Fruit fly (Drosophila melanogaster): ENCODE data around the gene CG4194.

The CG4194 gene

dm6 chrX:2083109-2083508 is 14.7 kb downstream of the CG4194 start (continued):
- TF ChIP-seq CG10147 (GFP tag; optimal IDR thresholded peaks at IDR 0.05), result peak; percentile 13
- TF ChIP-seq Gug (GFP tag; IDR thresholded peaks at IDR 0.05), result peak; percentile 71; the same call in 3 of the 4 replicates
- TF ChIP-seq Rfx (GFP tag; IDR thresholded peaks at IDR 0.05), result peak; percentile 91
- TF ChIP-seq CG8089 (GFP tag; optimal IDR thresholded peaks at IDR 0.05), result no peak
- TF ChIP-seq CG33557 (GFP tag; optimal IDR thresholded peaks at IDR 0.05), result no peak
- no peak for TF ChIP-seq gce (GFP tag; IDR thresholded peaks at IDR 0.05)
- TF ChIP-seq Lpt (GFP tag; optimal IDR thresholded peaks at IDR 0.05), result no peak
- no peak for TF ChIP-seq CG10979 (tag; optimal IDR thresholded peaks at IDR 0.05)
- TF ChIP-seq lilli (GFP tag; optimal IDR thresholded peaks at IDR 0.05), result peak; percentile 80
- no peak for TF ChIP-seq CG6813 (GFP tag; optimal IDR thresholded peaks at IDR 0.05)
- no peak for TF ChIP-seq NK7.1 (GFP tag; optimal IDR thresholded peaks at IDR 0.05)
- TF ChIP-seq Hey (tag; optimal IDR thresholded peaks at IDR 0.05), result no peak
- TF ChIP-seq oc (tag; optimal IDR thresholded peaks at IDR 0.05), result no peak
- TF ChIP-seq Mes4 (GFP tag; optimal IDR thresholded peaks at IDR 0.05), result no peak
- TF ChIP-seq emc (GFP tag; optimal IDR thresholded peaks at IDR 0.05), result no peak
- peak; percentile 21 for TF ChIP-seq luna (GFP tag; optimal IDR thresholded peaks at IDR 0.05)
- TF ChIP-seq lab (GFP tag; optimal IDR thresholded peaks at IDR 0.05), result peak; percentile 83
- TF ChIP-seq Nf-YC (tag; optimal IDR thresholded peaks at IDR 0.05), result no peak
- TF ChIP-seq pita (GFP tag; optimal IDR thresholded peaks at IDR 0.05), result no peak
- peak; percentile 33 for TF ChIP-seq CG17385 (GFP tag; optimal IDR thresholded peaks at IDR 0.05)
- TF ChIP-seq CG7556 (GFP tag; optimal IDR thresholded peaks at IDR 0.05), result no peak
- TF ChIP-seq CG12219 (GFP tag; optimal IDR thresholded peaks at IDR 0.05), result peak; percentile 14
- no peak for TF ChIP-seq Camta (GFP tag; optimal IDR thresholded peaks at IDR 0.05)
- no peak for TF ChIP-seq CG17912 (GFP tag; optimal IDR thresholded peaks at IDR 0.05)
- no peak for TF ChIP-seq CG31441 (GFP tag; IDR thresholded peaks at IDR 0.05)
- TF ChIP-seq CG32767 (GFP tag; IDR thresholded peaks at IDR 0.05), result no peak
- no peak for TF ChIP-seq CG34376 (GFP tag; optimal IDR thresholded peaks at IDR 0.05)
- TF ChIP-seq Dek (tag; optimal IDR thresholded peaks at IDR 0.05), result peak; percentile 52
- TF ChIP-seq CG12236 (GFP tag; optimal IDR thresholded peaks at IDR 0.05), result no peak
- peak; percentile 69 for TF ChIP-seq CG2678 (tag; optimal IDR thresholded peaks at IDR 0.05)
- peak; percentile 52; the same call in 1 of the 2 replicates for TF ChIP-seq CG11696 (GFP tag; IDR thresholded peaks at IDR 0.05)
- TF ChIP-seq CG43689 (GFP tag; IDR thresholded peaks at IDR 0.05), result no peak
- peak; percentile 43 for TF ChIP-seq CG13775 (GFP tag; optimal IDR thresholded peaks at IDR 0.05)
- peak; percentile 19 to 26 for TF ChIP-seq chif (GFP tag; optimal IDR thresholded peaks at IDR 0.05)
- TF ChIP-seq her (GFP tag; optimal IDR thresholded peaks at IDR 0.05), result no peak
- peak; percentile 0 for TF ChIP-seq CG4854 (GFP tag; optimal IDR thresholded peaks at IDR 0.05)
- TF ChIP-seq CG10959 (GFP tag; IDR thresholded peaks at IDR 0.05), result no peak
- TF ChIP-seq br (optimal IDR thresholded peaks at IDR 0.05), result no peak

- TF ChIP-seq sr (GFP tag; IDR thresholded peaks at IDR 0.05), result peak; percentile 68
- peak; percentile 58 for TF ChIP-seq CG7372 (GFP tag; IDR thresholded peaks at IDR 0.05)
- TF ChIP-seq Opbp (GFP tag; IDR thresholded peaks at IDR 0.05; ENCODE audit: partially characterized antibody), result no peak
- TF ChIP-seq MESR4 (GFP tag; optimal IDR thresholded peaks at IDR 0.05), result peak; percentile 13
- TF ChIP-seq CG4707 (GFP tag; optimal IDR thresholded peaks at IDR 0.05), result peak; percentile 63
- peak; percentile 53; the same call in 1 of the 2 replicates for TF ChIP-seq gt (GFP tag; IDR thresholded peaks at IDR 0.05)
- no peak for TF ChIP-seq CG3995 (GFP tag; optimal IDR thresholded peaks at IDR 0.05)
- TF ChIP-seq fd3F (GFP tag; optimal IDR thresholded peaks at IDR 0.05), result peak; percentile 53
- peak; percentile 84 for TF ChIP-seq ATbp (GFP tag; optimal IDR thresholded peaks at IDR 0.05)
- TF ChIP-seq Dek (tag; optimal IDR thresholded peaks at IDR 0.05), result peak; percentile 45
- TF ChIP-seq HmgZ (tag; optimal IDR thresholded peaks at IDR 0.05), result peak; percentile 75
- TF ChIP-seq CG15269 (tag; optimal IDR thresholded peaks at IDR 0.05), result peak; percentile 84
- TF ChIP-seq zfh1 (GFP tag; IDR thresholded peaks at IDR 0.05), result peak; percentile 88
- 0 out of 2 replicates have a peak, but pooled peaks have one; percentile 45 for TF ChIP-seq sna (GFP tag; IDR thresholded peaks at IDR 0.05; ENCODE audit: partially characterized antibody)
- TF ChIP-seq CG14050 (GFP tag; IDR thresholded peaks at IDR 0.05), result peak; percentile 75
- peak; percentile 66 for TF ChIP-seq CG8281 (tag; optimal IDR thresholded peaks at IDR 0.05)
These were observed 15.3 kb downstream of the CG4194 start for dm6 chrX:2083678-2084162.
